Worm (Caenorhabditis elegans): ENCODE results near the gene lbp-3.

The lbp-3 gene

ce11 chrX:3290147-3290546 lies 33.0 kb downstream of the lbp-3 start:
- TF ChIP-seq sem-2 (GFP tag; optimal IDR thresholded peaks at IDR 0.05) = no peak
- TF ChIP-seq unc-62 (GFP tag; optimal IDR thresholded peaks at IDR 0.05) = no peak
- TF ChIP-seq lsy-2 (tag; optimal IDR thresholded peaks at IDR 0.05) = no peak
- no peak for TF ChIP-seq drap-1 (GFP tag; optimal IDR thresholded peaks at IDR 0.05)
- TF ChIP-seq nhr-2 (tag; optimal IDR thresholded peaks at IDR 0.05) = no peak
- no peak for TF ChIP-seq snpc-4 (tag; optimal IDR thresholded peaks at IDR 0.05)
- no peak for TF ChIP-seq nhr-28 (tag; optimal IDR thresholded peaks at IDR 0.05)
- no peak for TF ChIP-seq elt-1 (tag; optimal IDR thresholded peaks at IDR 0.05; ENCODE audit: borderline replicate concordance, insufficient read depth)
- no peak for TF ChIP-seq ztf-11 (tag; optimal IDR thresholded peaks at IDR 0.05)
- TF ChIP-seq lin-13 (tag; optimal IDR thresholded peaks at IDR 0.05) = no peak
- no peak for TF ChIP-seq elt-3 (tag; optimal IDR thresholded peaks at IDR 0.05)
- TF ChIP-seq bed-3 (GFP tag; optimal IDR thresholded peaks at IDR 0.05) = no peak
- TF ChIP-seq ham-2 (GFP tag; optimal IDR thresholded peaks at IDR 0.05) = no peak

DNA sequence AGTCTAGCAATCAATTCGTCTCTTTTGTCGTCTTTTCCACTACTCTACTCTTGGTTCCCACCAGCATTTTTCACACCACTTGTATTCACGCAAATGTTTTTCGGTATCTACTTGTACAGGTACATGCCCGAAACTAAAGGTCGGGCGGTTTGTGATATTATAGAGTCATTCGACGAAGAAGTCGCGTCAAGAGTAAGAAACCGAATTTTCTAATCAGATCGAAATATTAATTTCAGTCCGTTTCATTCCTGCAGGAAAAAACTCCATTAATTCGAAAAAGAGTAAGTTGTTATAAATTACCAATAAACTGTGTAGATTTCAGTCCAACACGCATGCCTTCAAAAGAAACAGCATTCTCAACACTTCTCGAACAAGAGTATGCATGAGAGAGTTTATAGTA lies 34.8 kb downstream of the lbp-3 start:
- TF ChIP-seq ham-2 (GFP tag; optimal IDR thresholded peaks at IDR 0.05) = no peak
- TF ChIP-seq nhr-76 (tag; optimal IDR thresholded peaks at IDR 0.05) = no peak
- TF ChIP-seq ceh-83 (GFP tag; optimal IDR thresholded peaks at IDR 0.05) = no peak
- no peak for TF ChIP-seq lin-32 (GFP tag; optimal IDR thresholded peaks at IDR 0.05)
- no peak for TF ChIP-seq unc-120 (tag; optimal IDR thresholded peaks at IDR 0.05; ENCODE audit: poor library complexity, severe bottlenecking)
- TF ChIP-seq nhr-237 (tag; optimal IDR thresholded peaks at IDR 0.05) = no peak
- no peak for TF ChIP-seq lin-13 (tag; optimal IDR thresholded peaks at IDR 0.05)
- no peak for TF ChIP-seq unc-62 (GFP tag; optimal IDR thresholded peaks at IDR 0.05)
- no peak for TF ChIP-seq drap-1 (GFP tag; optimal IDR thresholded peaks at IDR 0.05)
- TF ChIP-seq ceh-43 (GFP tag; optimal IDR thresholded peaks at IDR 0.05) = no peak

DNA sequence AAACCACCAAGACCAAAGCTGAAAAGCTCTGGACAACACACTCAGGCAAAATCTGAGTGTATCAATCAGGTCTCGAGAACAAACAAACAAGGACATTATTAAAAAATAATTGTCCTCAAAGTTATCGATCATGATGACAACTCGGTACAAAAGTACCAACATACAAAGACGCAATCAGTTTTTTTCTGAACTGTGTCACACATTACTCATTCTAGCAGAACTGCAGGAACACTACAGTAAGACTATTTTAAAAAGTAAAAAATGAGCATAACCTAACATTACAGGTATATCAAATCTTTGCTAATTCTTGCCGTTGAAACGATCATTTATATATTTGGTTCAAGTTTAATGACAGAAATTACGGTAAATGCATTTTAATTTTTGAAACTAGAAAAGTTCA lies 39.0 kb downstream of the lbp-3 start, which contains the start of gene K09C4.2:
TSS of gene K09C4.2 (plus strand) at position 301 of the 400 bp plus-strand sequence.
- TF ChIP-seq tbx-8 (GFP tag; optimal IDR thresholded peaks at IDR 0.05) (no peak), pha-4 (tag; optimal IDR thresholded peaks at IDR 0.05) (no peak), hlh-1 (tag; optimal IDR thresholded peaks at IDR 0.05) (no peak), ceh-83 (GFP tag; optimal IDR thresholded peaks at IDR 0.05) (no peak), bed-3 (GFP tag; optimal IDR thresholded peaks at IDR 0.05) (no peak), mls-2 (tag; optimal IDR thresholded peaks at IDR 0.05) (no peak), ceh-39 (tag; optimal IDR thresholded peaks at IDR 0.05) (no peak), lsy-2 (tag; optimal IDR thresholded peaks at IDR 0.05) (no peak), sem-2 (GFP tag; optimal IDR thresholded peaks at IDR 0.05) (no peak), zip-8 (tag; optimal IDR thresholded peaks at IDR 0.05) (no peak), ceh-43 (GFP tag; optimal IDR thresholded peaks at IDR 0.05) (no peak), unc-62 (GFP tag; optimal IDR thresholded peaks at IDR 0.05) (no peak), blmp-1 (tag; optimal IDR thresholded peaks at IDR 0.05) (no peak)

DNA sequence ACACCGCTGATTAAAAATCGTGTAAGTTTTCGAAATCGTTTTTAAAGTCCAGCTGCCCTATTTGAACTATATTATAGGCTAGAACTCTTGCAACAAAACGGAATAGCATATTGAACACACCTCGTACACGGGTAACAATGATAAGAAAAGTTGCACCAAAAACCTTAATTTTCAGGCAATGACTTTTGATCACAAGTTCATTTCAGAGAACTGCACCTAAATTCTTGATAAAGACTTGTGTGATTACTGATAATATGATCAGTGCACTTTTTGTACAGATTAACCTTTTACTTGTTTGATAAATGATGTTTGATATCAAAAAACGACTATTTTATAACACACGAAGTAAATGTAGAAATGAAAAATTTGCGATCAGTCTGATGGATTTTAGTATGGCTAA lies 40.6 kb downstream of the lbp-3 start:
- no peak for TF ChIP-seq elt-3 (tag; optimal IDR thresholded peaks at IDR 0.05)

ce11 chrX:3298582-3298981 lies 41.4 kb downstream of the lbp-3 start, which contains the start of gene K09C4.1:
TSS of gene K09C4.1 (plus strand) at chrX:3298882.
- TF ChIP-seq nhr-237 (tag; optimal IDR thresholded peaks at IDR 0.05) = no peak
- TF ChIP-seq elt-1 (tag; optimal IDR thresholded peaks at IDR 0.05; ENCODE audit: borderline replicate concordance, insufficient read depth) = no peak
- no peak for TF ChIP-seq nhr-28 (tag; optimal IDR thresholded peaks at IDR 0.05)
- no peak for TF ChIP-seq nhr-76 (tag; optimal IDR thresholded peaks at IDR 0.05)
- TF ChIP-seq mab-5 (tag; optimal IDR thresholded peaks at IDR 0.05) = no peak
- no peak for TF ChIP-seq unc-120 (tag; optimal IDR thresholded peaks at IDR 0.05; ENCODE audit: poor library complexity, severe bottlenecking)
- TF ChIP-seq lin-13 (tag; optimal IDR thresholded peaks at IDR 0.05) = no peak
- no peak for TF ChIP-seq blmp-1 (tag; optimal IDR thresholded peaks at IDR 0.05)
- TF ChIP-seq nhr-2 (tag; optimal IDR thresholded peaks at IDR 0.05) = no peak
- TF ChIP-seq M03D4.4 (tag; optimal IDR thresholded peaks at IDR 0.05) = no peak

DNA sequence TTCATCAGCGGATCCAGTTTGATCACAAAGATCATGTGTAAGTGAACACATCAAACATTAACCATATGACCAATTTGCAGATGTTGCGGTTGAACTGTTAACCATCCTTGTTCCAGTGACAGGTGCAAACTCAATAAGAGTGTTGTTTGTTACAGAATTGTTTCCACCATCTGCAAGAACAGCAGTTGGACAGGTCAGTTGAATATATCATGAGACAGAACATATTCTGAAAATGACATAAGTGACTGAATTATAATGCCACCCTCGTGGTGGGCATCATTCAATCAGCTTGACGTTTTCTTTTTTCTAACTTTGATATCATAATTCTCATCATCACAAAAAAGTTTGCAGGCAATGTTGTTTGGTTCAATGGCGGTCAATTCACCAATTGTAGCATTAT lies 43.4 kb downstream of the lbp-3 start:
- TF ChIP-seq pha-4 (tag; optimal IDR thresholded peaks at IDR 0.05) (no peak), unc-62 (GFP tag; optimal IDR thresholded peaks at IDR 0.05) (no peak), ham-2 (GFP tag; optimal IDR thresholded peaks at IDR 0.05) (no peak), elt-3 (tag; optimal IDR thresholded peaks at IDR 0.05) (no peak), mep-1 (tag; optimal IDR thresholded peaks at IDR 0.05) (no peak), mab-5 (tag; optimal IDR thresholded peaks at IDR 0.05) (no peak), flh-1 (GFP tag; optimal IDR thresholded peaks at IDR 0.05) (no peak), zip-8 (tag; optimal IDR thresholded peaks at IDR 0.05) (no peak), nhr-12 (tag; optimal IDR thresholded peaks at IDR 0.05) (no peak), nhr-28 (tag; optimal IDR thresholded peaks at IDR 0.05) (no peak), ceh-83 (GFP tag; optimal IDR thresholded peaks at IDR 0.05) (no peak), unc-120 (tag; optimal IDR thresholded peaks at IDR 0.05; ENCODE audit: poor library complexity, severe bottlenecking) (no peak), snpc-4 (tag; optimal IDR thresholded peaks at IDR 0.05) (no peak), lin-13 (tag; optimal IDR thresholded peaks at IDR 0.05) (no peak), mls-2 (tag; optimal IDR thresholded peaks at IDR 0.05) (no peak), hlh-1 (tag; optimal IDR thresholded peaks at IDR 0.05) (no peak), unc-39 (tag; optimal IDR thresholded peaks at IDR 0.05) (no peak), nhr-237 (tag; optimal IDR thresholded peaks at IDR 0.05) (no peak)
